Worm (Caenorhabditis elegans): ENCODE results near the gene odc-1.

DNA sequence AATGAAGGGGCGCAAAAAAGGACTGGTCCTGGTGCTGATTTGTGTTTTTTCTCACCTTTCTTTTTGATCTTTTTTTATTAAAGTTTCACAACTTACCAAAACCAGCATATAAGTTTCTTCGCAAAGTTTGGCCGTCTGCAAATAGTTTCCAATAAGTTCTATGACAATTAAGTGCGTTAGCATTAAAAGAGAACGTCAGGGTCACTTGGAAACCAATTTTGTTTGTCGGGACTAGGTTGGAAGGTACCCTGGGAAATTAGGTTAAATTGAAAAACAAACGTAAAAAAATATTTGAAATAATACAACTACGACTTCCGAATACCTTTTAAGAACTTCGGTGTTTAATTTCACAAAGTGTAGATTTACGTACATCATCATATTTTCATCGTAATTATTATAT lies 21.5 kb downstream of the odc-1 start:
- TF ChIP-seq pax-3 (tag; optimal IDR thresholded peaks at IDR 0.05) (no peak), snu-23 (GFP tag; optimal IDR thresholded peaks at IDR 0.05) (no peak), nhr-84 (tag; optimal IDR thresholded peaks at IDR 0.05) (no peak), unc-62 (GFP tag; optimal IDR thresholded peaks at IDR 0.05) (no peak), fkh-10 (GFP tag; optimal IDR thresholded peaks at IDR 0.05) (no peak), ama-1 (optimal IDR thresholded peaks at IDR 0.05) (no peak), nhr-85 (tag) (no peak), lin-39 (tag; optimal IDR thresholded peaks at IDR 0.05) (no peak), alr-1 (tag; optimal IDR thresholded peaks at IDR 0.05; ENCODE audit: borderline replicate concordance) (no peak), snpc-4 (tag; optimal IDR thresholded peaks at IDR 0.05) (no peak), nhr-19 (GFP tag; conservative IDR thresholded peaks at IDR 0.05) (no peak)
